Worm (Caenorhabditis elegans) whole organism, L2 larva: ENCODE data around the gene alg-2.

Experiments
- C34F6.9 ChIP-seq: fragments of 150-350 bp; optimal IDR thresholded peaks from 2 replicates; lab custom pipeline; 2014; ENCODE audit warnings: missing biosample characterization, missing genetic modification characterization
- F13H6.1 ChIP-seq: sonication (generic microtip); optimal IDR thresholded peaks from 2 replicates; lab custom pipeline; 2016; ENCODE audit warnings: missing genetic modification characterization, missing compliant biosample characterization
- R02D3.7 ChIP-seq: fragments of 150-350 bp; optimal IDR thresholded peaks from 2 replicates; lab custom pipeline; 2014; ENCODE audit warnings: missing biosample characterization, missing genetic modification characterization
- Y55F3AM.14 ChIP-seq: fragments of 200-800 bp; sonication (Bioruptor generic); optimal IDR thresholded peaks from 2 replicates; lab custom pipeline; 2018; ENCODE audit warnings: mild to moderate bottlenecking, missing genetic modification characterization, missing compliant biosample characterization
- aly-2 ChIP-seq: fragments of 150-350 bp; optimal IDR thresholded peaks from 2 replicates; lab custom pipeline; 2014; ENCODE audit warnings: missing biosample characterization, missing genetic modification characterization
- ama-1 ChIP-seq: fragments of 150-350 bp; optimal IDR thresholded peaks from 2 replicates; lab custom pipeline; 2018; ENCODE audit warnings: inconsistent platforms
- ceh-16 ChIP-seq: fragments of 150-350 bp; optimal IDR thresholded peaks from 2 replicates; lab custom pipeline; 2014; ENCODE audit warnings: missing biosample characterization, missing genetic modification characterization
- ceh-82 ChIP-seq: fragments of 150-350 bp; optimal IDR thresholded peaks from 2 replicates; lab custom pipeline; 2014; ENCODE audit warnings: missing biosample characterization, missing genetic modification characterization
- crh-2 ChIP-seq: sonication (generic microtip); optimal IDR thresholded peaks from 2 replicates; lab custom pipeline; 2017; ENCODE audit warnings: missing biosample characterization, missing genetic modification characterization
- dmd-4 ChIP-seq: sonication (generic microtip); optimal IDR thresholded peaks from 2 replicates; lab custom pipeline; 2017; ENCODE audit warnings: missing biosample characterization, missing genetic modification characterization
- egl-27 ChIP-seq: sonication (generic microtip); optimal IDR thresholded peaks from 3 replicates; lab custom pipeline; 2017; ENCODE audit warnings: missing biosample characterization, missing genetic modification reagents, missing genetic modification characterization
- elt-1 ChIP-seq: fragments of 150-350 bp; optimal IDR thresholded peaks from 2 replicates; lab custom pipeline; 2014; ENCODE audit warnings: missing biosample characterization, missing genetic modification characterization
- elt-3 ChIP-seq: sonication (generic microtip); optimal IDR thresholded peaks from 2 replicates; lab custom pipeline; 2017; ENCODE audit warnings: missing biosample characterization, missing genetic modification characterization
- fos-1 ChIP-seq: fragments of 150-350 bp; optimal IDR thresholded peaks from 2 replicates; lab custom pipeline; 2014; ENCODE audit warnings: missing biosample characterization, missing genetic modification characterization
- gmeb-1 ChIP-seq: fragments of 150-350 bp; optimal IDR thresholded peaks from 2 replicates; lab custom pipeline; 2014; ENCODE audit warnings: missing biosample characterization, missing genetic modification characterization
- lin-11 ChIP-seq: fragments of 150-350 bp; sonication (generic microtip); optimal IDR thresholded peaks from 2 replicates; lab custom pipeline; 2014; ENCODE audit warnings: missing biosample characterization, missing genetic modification characterization, inconsistent platforms, mixed read lengths
- lin-13 ChIP-seq: fragments of 150-350 bp; optimal IDR thresholded peaks from 2 replicates; lab custom pipeline; 2014; ENCODE audit warnings: missing biosample characterization, missing genetic modification reagents, missing genetic modification characterization
- lsy-2 ChIP-seq, 2 experiments: fragments of 150-350 bp in 1 of 2; sonication (generic microtip) in 1 of 2; optimal IDR thresholded peaks; 2 replicates each; lab custom pipeline; 2014 to 2017; ENCODE audit warnings: missing biosample characterization in 2 of 2, missing genetic modification characterization in 2 of 2
- mab-5 ChIP-seq: fragments of 150-350 bp; optimal IDR thresholded peaks from 2 replicates; lab custom pipeline; 2014; ENCODE audit warnings: missing biosample characterization, missing genetic modification characterization
- mbf-1 ChIP-seq: sonication (generic microtip); optimal IDR thresholded peaks from 2 replicates; lab custom pipeline; 2017; ENCODE audit warnings: missing biosample characterization, missing genetic modification characterization
- nhr-10 ChIP-seq: sonication (generic microtip); optimal IDR thresholded peaks from 2 replicates; lab custom pipeline; 2017; ENCODE audit warnings: missing biosample characterization, missing genetic modification characterization
- nhr-12 ChIP-seq: fragments of 150-350 bp; optimal IDR thresholded peaks from 2 replicates; lab custom pipeline; 2014; ENCODE audit warnings: missing biosample characterization, missing genetic modification characterization
- nhr-129 ChIP-seq: fragments of 150-350 bp; optimal IDR thresholded peaks from 2 replicates; lab custom pipeline; 2014; ENCODE audit warnings: missing biosample characterization, missing genetic modification characterization
- nhr-21 ChIP-seq: fragments of 150-350 bp; optimal IDR thresholded peaks from 2 replicates; lab custom pipeline; 2014; ENCODE audit warnings: missing biosample characterization, missing genetic modification characterization
- nhr-23 ChIP-seq: fragments of 150-350 bp; optimal IDR thresholded peaks from 2 replicates; lab custom pipeline; 2014; ENCODE audit warnings: missing biosample characterization, missing genetic modification reagents, missing genetic modification characterization
- nhr-25 ChIP-seq: fragments of 150-350 bp; sonication (generic microtip); optimal IDR thresholded peaks from 3 replicates; lab custom pipeline; 2014; ENCODE audit warnings: missing biosample characterization, missing genetic modification characterization
- sma-3 ChIP-seq: sonication (generic microtip); optimal IDR thresholded peaks from 2 replicates; lab custom pipeline; 2016; ENCODE audit warnings: missing genetic modification reagents, missing genetic modification characterization, missing compliant biosample characterization
- sma-9 ChIP-seq, 2 experiments: fragments of 150-350 bp in 1 of 2; sonication (generic microtip) in 1 of 2; optimal IDR thresholded peaks; 2 replicates each; lab custom pipeline; 2014 to 2016; ENCODE audit warnings: missing genetic modification characterization in 2 of 2, mild to moderate bottlenecking in 1 of 2, missing biosample characterization in 1 of 2, missing compliant biosample characterization in 1 of 2, missing genetic modification reagents in 1 of 2, moderate library complexity in 1 of 2
- snpc-4 ChIP-seq: fragments of 150-350 bp; optimal IDR thresholded peaks from 2 replicates; lab custom pipeline; 2014; ENCODE audit warnings: missing biosample characterization, missing genetic modification characterization
- unc-39 ChIP-seq: fragments of 150-350 bp; optimal IDR thresholded peaks from 2 replicates; lab custom pipeline; 2014; ENCODE audit warnings: missing biosample characterization, missing genetic modification characterization
- unc-55 ChIP-seq: fragments of 150-350 bp; sonication (generic microtip); optimal IDR thresholded peaks from 3 replicates; lab custom pipeline; 2014; ENCODE audit warnings: missing biosample characterization, missing genetic modification reagents, missing genetic modification characterization
- zag-1 ChIP-seq: fragments of 150-350 bp; optimal IDR thresholded peaks from 2 replicates; lab custom pipeline; 2014; ENCODE audit warnings: missing biosample characterization, missing genetic modification characterization
- ztf-1 ChIP-seq: fragments of 200-800 bp; sonication (Bioruptor generic); conservative IDR thresholded peaks from 2 replicates; pipeline ENCODE4 v1.3.6; 2022; ENCODE audit warnings: missing genetic modification characterization, missing compliant biosample characterization

Gene alg-2

ce11 chrII:905335-905734 lies 32.3 kb downstream of the alg-2 start:
- no peak for TF ChIP-seq elt-1 (tag; lab: Kevin White, UChicago)
- no peak for TF ChIP-seq zag-1
- no peak for TF ChIP-seq lsy-2 (tag; optimal IDR thresholded peaks at IDR 0.05; lab: Kevin White, UChicago)
- TF ChIP-seq ztf-1 (GFP tag; lab: Robert Waterston, UW): no peak
- TF ChIP-seq snpc-4 (tag; lab: Kevin White, UChicago): peak; percentile 75
- TF ChIP-seq elt-3 (tag; lab: Kevin White, UChicago): no peak

ce11 chrII:909554-909953 lies 36.5 kb downstream of the alg-2 start, which contains the start of the genes fbxc-24 and fbxc-27:
Gene fbxc-24, minus strand, starts transcription at chrII:909654.
Gene fbxc-27, plus strand, starts transcription at chrII:909769.
- TF ChIP-seq lin-13 (GFP tag; lab: Kevin White, UChicago) (no peak), nhr-23 (tag; lab: Kevin White, UChicago) (no peak), elt-3 (tag; lab: Kevin White, UChicago) (no peak)

- no peak for TF ChIP-seq ceh-82
- no peak for TF ChIP-seq sma-3
- no peak for TF ChIP-seq F13H6.1 (tag; lab: Kevin White, UChicago)
- no peak for TF ChIP-seq mab-5 (tag; lab: Kevin White, UChicago)
- TF ChIP-seq Y55F3AM.14 (GFP tag; lab: Kevin White, UChicago): no peak
- no peak for TF ChIP-seq nhr-25 (tag; lab: Kevin White, UChicago)
- TF ChIP-seq elt-3 (tag; lab: Kevin White, UChicago): no peak
- no peak for TF ChIP-seq R02D3.7 (tag; lab: Kevin White, UChicago)
- TF ChIP-seq nhr-129: no peak
- TF ChIP-seq nhr-21 (tag; lab: Kevin White, UChicago): no peak
- no peak for TF ChIP-seq lsy-2 (tag; optimal IDR thresholded peaks at IDR 0.05; lab: Kevin White, UChicago)
These were observed 38.7 kb downstream of the alg-2 start, which contains the start of gene fbxc-31 for ce11 chrII:911680-912079. Gene fbxc-31, plus strand, starts transcription at chrII:911980.

ce11 chrII:913222-913722 lies 40.3 kb downstream of the alg-2 start, which contains the start of gene fbxc-33:
Gene fbxc-33, plus strand, starts transcription at chrII:913672.
- TF ChIP-seq gmeb-1 (tag; lab: Kevin White, UChicago): peak; percentile 14
- TF ChIP-seq egl-27: no peak
- TF ChIP-seq nhr-129: peak; percentile 1
- TF ChIP-seq unc-39: no peak
- peak; percentile 67 for TF ChIP-seq C34F6.9
- TF ChIP-seq unc-55: peak; percentile 53
- no peak for TF ChIP-seq nhr-21 (tag; lab: Kevin White, UChicago)
- TF ChIP-seq fos-1: peak; percentile 19

ce11 chrII:915206-915605 lies 42.2 kb downstream of the alg-2 start:
- TF ChIP-seq crh-2 (tag; lab: Kevin White, UChicago): peak; percentile 30
- peak; percentile 85 for TF ChIP-seq egl-27
- no peak for TF ChIP-seq nhr-12
- peak; percentile 99 for TF ChIP-seq fos-1
- TF ChIP-seq C34F6.9: no peak
- peak; percentile 59 for TF ChIP-seq gmeb-1 (tag; lab: Kevin White, UChicago)
- TF ChIP-seq sma-3: peak; percentile 26
- TF ChIP-seq sma-9 (GFP tag; optimal IDR thresholded peaks at IDR 0.05; lab: Kevin White, UChicago): peak; percentile 55
- TF ChIP-seq sma-9 (tag; optimal IDR thresholded peaks at IDR 0.05; lab: Kevin White, UChicago): no peak

- TF ChIP-seq nhr-21 (tag; lab: Kevin White, UChicago) (no peak), aly-2 (tag; lab: Kevin White, UChicago) (no peak), dmd-4 (tag; lab: Kevin White, UChicago) (no peak), snpc-4 (tag; lab: Kevin White, UChicago) (no peak), ceh-16 (tag; lab: Kevin White, UChicago) (no peak), Y55F3AM.14 (GFP tag; lab: Kevin White, UChicago) (no peak)
These were observed 42.8 kb downstream of the alg-2 start, which contains the start of gene fbxc-29 for ce11 chrII:915780-916179. Gene fbxc-29, plus strand, starts transcription at chrII:916080.

- TF ChIP-seq crh-2 (tag; lab: Kevin White, UChicago) (no peak), ztf-1 (GFP tag; lab: Robert Waterston, UW) (no peak), nhr-10 (no peak), Y55F3AM.14 (GFP tag; lab: Kevin White, UChicago) (no peak), lin-11 (no peak), ama-1 (lab: Kevin White, UChicago) (no peak), mbf-1 (no peak)
These were observed 44.3 kb downstream of the alg-2 start, which contains the start of gene fbxc-30 for ce11 chrII:917324-917723. Gene fbxc-30, plus strand, starts transcription at chrII:917624.
